Worm (Caenorhabditis elegans) whole organism, L2 larva: ENCODE data around the gene cky-1.
A peak's percentile ranks its signal among the peaks of the same experiment; 100 is the strongest.

Source experiments
- F13H6.1 ChIP-seq: sonication (generic microtip); optimal IDR thresholded peaks from 2 replicates; lab custom pipeline; 2016; ENCODE audit warnings: missing genetic modification characterization, missing compliant biosample characterization
- Y55F3AM.14 ChIP-seq: fragments of 200-800 bp; sonication (Bioruptor generic); optimal IDR thresholded peaks from 2 replicates; lab custom pipeline; 2018; ENCODE audit warnings: mild to moderate bottlenecking, missing genetic modification characterization, missing compliant biosample characterization
- ZK546.5 ChIP-seq: sonication (generic microtip); optimal IDR thresholded peaks from 2 replicates; lab custom pipeline; 2017; ENCODE audit warnings: missing biosample characterization, missing genetic modification characterization
- aly-2 ChIP-seq: fragments of 150-350 bp; optimal IDR thresholded peaks from 2 replicates; lab custom pipeline; 2014; ENCODE audit warnings: missing biosample characterization, missing genetic modification characterization
- ama-1 ChIP-seq: fragments of 150-350 bp; optimal IDR thresholded peaks from 2 replicates; lab custom pipeline; 2018; ENCODE audit warnings: inconsistent platforms
- ceh-16 ChIP-seq: fragments of 150-350 bp; optimal IDR thresholded peaks from 2 replicates; lab custom pipeline; 2014; ENCODE audit warnings: missing biosample characterization, missing genetic modification characterization
- ceh-82 ChIP-seq: fragments of 150-350 bp; optimal IDR thresholded peaks from 2 replicates; lab custom pipeline; 2014; ENCODE audit warnings: missing biosample characterization, missing genetic modification characterization
- crh-2 ChIP-seq: sonication (generic microtip); optimal IDR thresholded peaks from 2 replicates; lab custom pipeline; 2017; ENCODE audit warnings: missing biosample characterization, missing genetic modification characterization
- dmd-4 ChIP-seq: sonication (generic microtip); optimal IDR thresholded peaks from 2 replicates; lab custom pipeline; 2017; ENCODE audit warnings: missing biosample characterization, missing genetic modification characterization
- fos-1 ChIP-seq: fragments of 150-350 bp; optimal IDR thresholded peaks from 2 replicates; lab custom pipeline; 2014; ENCODE audit warnings: missing biosample characterization, missing genetic modification characterization
- gmeb-1 ChIP-seq: fragments of 150-350 bp; optimal IDR thresholded peaks from 2 replicates; lab custom pipeline; 2014; ENCODE audit warnings: missing biosample characterization, missing genetic modification characterization
- lin-11 ChIP-seq: fragments of 150-350 bp; sonication (generic microtip); optimal IDR thresholded peaks from 2 replicates; lab custom pipeline; 2014; ENCODE audit warnings: missing biosample characterization, missing genetic modification characterization, inconsistent platforms, mixed read lengths
- lin-13 ChIP-seq: fragments of 150-350 bp; optimal IDR thresholded peaks from 2 replicates; lab custom pipeline; 2014; ENCODE audit warnings: missing biosample characterization, missing genetic modification reagents, missing genetic modification characterization
- mdl-1 ChIP-seq, 2 experiments: fragments of 150-350 bp in 1 of 2; sonication (generic microtip) in 1 of 2; optimal IDR thresholded peaks; 2 replicates each; lab custom pipeline; 2017; ENCODE audit warnings: missing biosample characterization in 2 of 2, missing genetic modification characterization in 2 of 2
- nhr-12 ChIP-seq: fragments of 150-350 bp; optimal IDR thresholded peaks from 2 replicates; lab custom pipeline; 2014; ENCODE audit warnings: missing biosample characterization, missing genetic modification characterization
- nhr-129 ChIP-seq: fragments of 150-350 bp; optimal IDR thresholded peaks from 2 replicates; lab custom pipeline; 2014; ENCODE audit warnings: missing biosample characterization, missing genetic modification characterization
- nhr-21 ChIP-seq: fragments of 150-350 bp; optimal IDR thresholded peaks from 2 replicates; lab custom pipeline; 2014; ENCODE audit warnings: missing biosample characterization, missing genetic modification characterization
- nhr-23 ChIP-seq: fragments of 150-350 bp; optimal IDR thresholded peaks from 2 replicates; lab custom pipeline; 2014; ENCODE audit warnings: missing biosample characterization, missing genetic modification reagents, missing genetic modification characterization
- nhr-237 ChIP-seq: fragments of 150-350 bp; optimal IDR thresholded peaks from 2 replicates; lab custom pipeline; 2014; ENCODE audit warnings: missing biosample characterization, missing genetic modification characterization
- nhr-25 ChIP-seq: fragments of 150-350 bp; sonication (generic microtip); optimal IDR thresholded peaks from 3 replicates; lab custom pipeline; 2014; ENCODE audit warnings: missing biosample characterization, missing genetic modification characterization
- nhr-77 ChIP-seq: fragments of 150-350 bp; optimal IDR thresholded peaks from 2 replicates; lab custom pipeline; 2014; ENCODE audit warnings: missing biosample characterization, missing genetic modification characterization
- sem-4 ChIP-seq: fragments of 150-350 bp; optimal IDR thresholded peaks from 2 replicates; lab custom pipeline; 2014; ENCODE audit warnings: missing biosample characterization, missing genetic modification reagents, missing genetic modification characterization
- skn-1 ChIP-seq: sonication (generic microtip); optimal IDR thresholded peaks from 2 replicates; lab custom pipeline; 2017; ENCODE audit warnings: missing biosample characterization, missing genetic modification characterization
- sma-3 ChIP-seq: sonication (generic microtip); optimal IDR thresholded peaks from 2 replicates; lab custom pipeline; 2016; ENCODE audit warnings: missing genetic modification reagents, missing genetic modification characterization, missing compliant biosample characterization
- sma-9 ChIP-seq, 2 experiments: fragments of 150-350 bp in 1 of 2; sonication (generic microtip) in 1 of 2; optimal IDR thresholded peaks; 2 replicates each; lab custom pipeline; 2014 to 2016; ENCODE audit warnings: missing genetic modification characterization in 2 of 2, mild to moderate bottlenecking in 1 of 2, missing biosample characterization in 1 of 2, missing compliant biosample characterization in 1 of 2, missing genetic modification reagents in 1 of 2, moderate library complexity in 1 of 2
- snpc-4 ChIP-seq: fragments of 150-350 bp; optimal IDR thresholded peaks from 2 replicates; lab custom pipeline; 2014; ENCODE audit warnings: missing biosample characterization, missing genetic modification characterization
- unc-39 ChIP-seq: fragments of 150-350 bp; optimal IDR thresholded peaks from 2 replicates; lab custom pipeline; 2014; ENCODE audit warnings: missing biosample characterization, missing genetic modification characterization
- ztf-1 ChIP-seq: fragments of 200-800 bp; sonication (Bioruptor generic); conservative IDR thresholded peaks from 2 replicates; pipeline ENCODE4 v1.3.6; 2022; ENCODE audit warnings: missing genetic modification characterization, missing compliant biosample characterization
- ztf-4 ChIP-seq: fragments of 150-350 bp; optimal IDR thresholded peaks from 2 replicates; lab custom pipeline; 2014; ENCODE audit warnings: missing biosample characterization, missing genetic modification characterization

Gene cky-1

DNA sequence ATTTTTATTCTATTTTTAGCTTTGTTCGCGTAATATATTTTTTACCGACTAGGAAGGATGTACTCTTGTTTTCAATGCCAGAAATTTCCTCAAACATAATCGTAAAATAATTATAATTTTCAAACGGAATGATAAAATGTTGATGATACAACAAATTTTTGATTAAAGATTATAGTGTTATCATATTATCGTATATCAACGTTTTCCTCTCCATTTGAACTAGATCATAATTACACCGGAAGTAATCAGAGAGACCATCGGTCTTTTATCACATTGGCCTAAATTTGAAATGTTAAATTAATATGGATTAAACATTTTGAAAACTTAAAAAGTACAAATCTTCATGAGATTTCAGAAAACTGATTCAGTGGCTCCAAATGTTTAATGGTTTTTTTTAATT is 3.8 kb upstream of the cky-1 start:
- TF ChIP-seq nhr-77: no peak
- TF ChIP-seq mdl-1 (tag; optimal IDR thresholded peaks at IDR 0.05; lab: Kevin White, UChicago): no peak
- TF ChIP-seq ztf-1: no peak
- TF ChIP-seq crh-2 (tag; lab: Kevin White, UChicago): peak; percentile 18
- TF ChIP-seq nhr-12 (tag; lab: Kevin White, UChicago): no peak
- no peak for TF ChIP-seq ceh-16 (tag; lab: Kevin White, UChicago)
- TF ChIP-seq nhr-237 (tag; lab: Kevin White, UChicago): no peak
- no peak for TF ChIP-seq ZK546.5 (tag; lab: Kevin White, UChicago)
- TF ChIP-seq fos-1 (tag; lab: Kevin White, UChicago): peak; percentile 62
- TF ChIP-seq unc-39 (tag; lab: Kevin White, UChicago): no peak
- TF ChIP-seq nhr-25 (tag; lab: Kevin White, UChicago): no peak
- TF ChIP-seq lin-11 (tag; lab: Kevin White, UChicago): no peak
- no peak for TF ChIP-seq sma-3 (GFP tag; lab: Kevin White, UChicago)
- no peak for TF ChIP-seq aly-2 (tag; lab: Kevin White, UChicago)
- TF ChIP-seq sma-9 (GFP tag; optimal IDR thresholded peaks at IDR 0.05; lab: Kevin White, UChicago): peak; percentile 46
- TF ChIP-seq sma-9 (tag; optimal IDR thresholded peaks at IDR 0.05; lab: Kevin White, UChicago): no peak
- no peak for TF ChIP-seq nhr-23 (tag; lab: Kevin White, UChicago)
- no peak for TF ChIP-seq ceh-82 (tag; lab: Kevin White, UChicago)

DNA sequence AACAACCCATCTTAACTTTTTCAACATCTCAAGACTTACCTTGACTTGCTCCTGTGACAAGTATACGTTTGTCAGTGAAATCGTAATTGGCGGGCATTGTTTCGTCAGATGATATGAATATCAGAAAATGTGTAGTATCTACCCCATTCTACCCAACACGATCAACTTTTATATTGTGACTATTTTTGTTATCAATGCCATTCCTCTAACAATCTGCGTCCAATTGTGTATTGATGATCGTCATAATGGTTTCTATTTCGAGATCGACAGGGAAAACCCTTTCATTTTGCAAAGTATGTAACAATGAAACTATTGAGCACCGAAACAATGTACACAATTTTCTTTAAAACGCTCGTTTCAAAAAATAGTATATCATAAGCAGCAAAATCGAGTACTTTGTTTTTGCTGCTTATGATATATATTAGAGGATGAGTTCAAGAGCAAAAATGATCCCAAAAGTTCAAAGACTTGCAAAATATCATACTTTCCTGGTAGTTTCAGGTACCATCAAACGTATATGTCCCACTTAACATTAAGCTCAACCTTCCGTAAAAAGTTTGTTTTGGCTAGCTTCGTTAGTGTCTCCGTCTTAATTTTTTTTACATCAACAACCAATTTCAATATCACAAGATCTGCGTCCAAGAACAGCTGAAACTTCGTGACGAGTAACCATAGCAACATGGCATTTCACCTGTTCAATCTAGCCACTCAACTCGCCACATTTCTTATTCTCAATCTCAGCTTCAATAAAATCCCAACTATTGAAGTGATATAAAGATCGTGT is 2.8 kb upstream of the cky-1 start, which contains the start of the genes dhs-21 and xbx-9:
Gene dhs-21 (minus strand): TSS at position 181 of the 784 bp plus-strand sequence.
Gene xbx-9 (plus strand): TSS at position 734 of the 784 bp plus-strand sequence.
- no peak for TF ChIP-seq nhr-23 (tag; lab: Kevin White, UChicago)
- TF ChIP-seq sma-3 (GFP tag; lab: Kevin White, UChicago): peak; percentile 11
- peak; percentile 59 for TF ChIP-seq fos-1 (tag; lab: Kevin White, UChicago)
- TF ChIP-seq ztf-4 (tag; lab: Kevin White, UChicago): no peak
- peak; percentile 50 for TF ChIP-seq sma-9 (GFP tag; optimal IDR thresholded peaks at IDR 0.05; lab: Kevin White, UChicago)
- no peak for TF ChIP-seq sma-9 (tag; optimal IDR thresholded peaks at IDR 0.05; lab: Kevin White, UChicago)
- TF ChIP-seq nhr-129: peak; percentile 87

DNA sequence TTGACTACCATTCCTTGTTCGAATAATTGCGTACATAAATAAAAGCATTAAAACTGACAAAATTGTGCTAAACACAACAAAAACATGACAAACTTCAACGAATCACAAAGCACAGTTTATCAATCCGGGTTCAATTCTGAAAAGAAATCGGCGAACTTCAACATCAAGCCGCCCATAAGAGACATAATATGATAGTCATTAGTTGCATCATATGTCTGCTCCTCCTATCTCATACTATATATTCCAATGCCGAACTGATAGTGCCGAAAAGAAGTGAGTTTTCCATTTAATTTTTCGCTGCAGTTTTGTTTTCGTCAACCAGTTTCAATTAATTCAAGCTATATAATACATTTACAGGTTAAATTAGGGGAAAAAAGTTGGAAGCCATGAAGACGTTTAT is 5.2 kb downstream of the cky-1 start, which contains the start of gene hrg-7:
Gene hrg-7 (plus strand): TSS at position 358 of the 400 bp plus-strand sequence.
- TF ChIP-seq aly-2 (tag; lab: Kevin White, UChicago) (no peak), skn-1 (tag; lab: Kevin White, UChicago) (no peak), sma-9 (GFP tag; optimal IDR thresholded peaks at IDR 0.05; lab: Kevin White, UChicago) (peak; percentile 54), sma-9 (tag; optimal IDR thresholded peaks at IDR 0.05; lab: Kevin White, UChicago) (no peak), fos-1 (tag; lab: Kevin White, UChicago) (peak; percentile 82), ceh-82 (tag; lab: Kevin White, UChicago) (no peak), crh-2 (tag; lab: Kevin White, UChicago) (peak; percentile 70), nhr-129 (peak; percentile 96), gmeb-1 (tag; lab: Kevin White, UChicago) (peak; percentile 8)

DNA sequence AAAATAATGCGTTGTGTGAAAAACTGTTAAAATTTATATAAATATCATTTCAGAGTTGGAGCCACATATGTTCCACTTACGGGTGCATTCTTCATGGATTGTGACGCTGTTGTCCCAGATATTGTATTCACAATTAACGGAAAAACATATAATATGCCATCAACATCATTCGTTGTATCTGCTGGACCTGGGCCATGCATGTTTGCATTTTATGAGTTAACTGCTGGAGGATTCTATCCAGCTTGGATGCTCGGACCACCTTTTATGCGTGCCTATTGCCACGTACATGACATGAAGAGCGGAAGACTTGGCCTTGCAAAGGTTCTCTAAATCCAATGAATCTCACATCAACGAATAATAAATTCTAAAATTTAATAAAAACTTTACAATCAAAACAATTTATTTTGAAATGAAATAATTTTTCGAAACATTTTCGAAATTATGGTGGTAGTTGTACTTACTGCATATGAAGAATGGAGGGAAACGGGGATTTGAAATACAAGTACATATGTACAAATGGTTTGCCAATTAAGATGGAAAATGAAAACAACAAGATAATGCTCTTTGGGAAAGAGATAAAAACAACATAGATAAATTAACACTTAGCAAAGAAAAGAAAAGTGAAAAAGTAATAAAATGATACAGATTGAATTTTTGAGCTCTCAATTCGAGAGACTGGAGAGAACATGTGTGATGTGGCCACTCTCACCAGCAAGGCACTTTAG is 7.4 kb downstream of the cky-1 start:
- TF ChIP-seq nhr-237 (tag; lab: Kevin White, UChicago) (no peak), dmd-4 (no peak), sem-4 (tag; lab: Kevin White, UChicago) (no peak), Y55F3AM.14 (GFP tag; lab: Kevin White, UChicago) (no peak)

DNA sequence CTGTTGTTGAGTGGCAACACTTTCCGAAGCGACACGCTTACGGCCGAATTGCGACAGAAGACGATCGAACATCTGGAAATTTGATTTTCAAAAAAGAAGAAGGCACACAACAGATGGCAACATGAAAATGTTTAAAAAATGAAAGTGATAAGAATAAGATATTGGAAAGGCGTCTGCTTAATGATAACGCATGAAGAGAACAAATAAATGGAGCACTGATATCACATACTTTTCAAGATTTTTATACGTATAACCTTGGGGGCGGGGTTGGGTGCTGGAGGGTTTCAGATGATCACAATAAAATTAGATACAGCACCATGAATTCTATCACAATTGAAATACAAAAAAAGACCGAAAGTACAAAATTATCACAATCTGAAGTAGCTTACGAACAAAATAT is 8.5 kb downstream of the cky-1 start, which contains the start of gene C15C8.7:
Gene C15C8.7 (minus strand): TSS at position 72 of the 400 bp plus-strand sequence.
- TF ChIP-seq fos-1 (tag; lab: Kevin White, UChicago) (peak; percentile 63), ama-1 (lab: Kevin White, UChicago) (no peak), nhr-77 (no peak), F13H6.1 (tag; lab: Kevin White, UChicago) (peak; percentile 6), snpc-4 (no peak), skn-1 (tag; lab: Kevin White, UChicago) (no peak), nhr-21 (tag; lab: Kevin White, UChicago) (no peak), lin-13 (GFP tag; lab: Kevin White, UChicago) (no peak)
